Worm (Caenorhabditis elegans) whole organism, L4/young adult: ENCODE data around the gene C17H11.4.
A peak's percentile ranks its signal among the peaks of the same experiment; 100 is the strongest.

Experiments used
- W03F9.2 ChIP-seq: fragments of 150-350 bp; optimal IDR thresholded peaks from 2 replicates; lab custom pipeline; 2014; ENCODE audit warnings: missing biosample characterization, missing genetic modification characterization
- dao-5 ChIP-seq: sonication (generic microtip); optimal IDR thresholded peaks from 2 replicates; lab custom pipeline; 2016; ENCODE audit warnings: missing genotype, missing genetic modification characterization, moderate library complexity, missing compliant biosample characterization
- him-1 ChIP-seq: sonication (generic microtip); optimal IDR thresholded peaks from 2 replicates; lab custom pipeline; 2016; ENCODE audit warnings: missing genotype, missing genetic modification reagents, missing genetic modification characterization, missing compliant biosample characterization

The C17H11.4 gene

ce11 chrX:8193213-8193612 is 11.8 kb upstream of the C17H11.4 start:
- no peak for TF ChIP-seq him-1 (tag; lab: Kevin White, UChicago)
- TF ChIP-seq dao-5 (tag; lab: Kevin White, UChicago), result no peak
- no peak for TF ChIP-seq W03F9.2 (tag; lab: Kevin White, UChicago)

ce11 chrX:8185037-8185436 is 3.6 kb upstream of the C17H11.4 start, which contains the start of gene C17H11.5:
Gene C17H11.5, minus strand, starts transcription at chrX:8185137.
- TF ChIP-seq him-1 (tag; lab: Kevin White, UChicago) (no peak), W03F9.2 (tag; lab: Kevin White, UChicago) (no peak)

DNA sequence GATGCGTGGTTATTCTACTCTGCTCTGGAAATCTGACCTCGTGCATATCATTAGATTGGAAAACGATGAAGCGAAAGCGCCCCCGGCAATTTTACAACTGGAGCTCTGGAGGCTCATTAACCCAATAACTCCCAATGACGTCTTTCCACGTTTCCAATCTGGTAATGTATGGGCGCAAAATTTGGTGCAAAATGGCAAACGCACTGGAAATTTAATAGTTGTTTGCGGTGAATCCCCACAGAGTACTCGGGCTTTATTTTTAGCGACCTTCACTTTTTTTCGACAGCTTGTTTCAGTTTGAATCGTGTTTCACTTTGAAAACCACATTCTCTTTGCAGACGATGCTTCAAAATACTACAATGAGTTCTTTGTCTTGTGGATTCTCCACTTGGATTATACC is 7.8 kb downstream of the C17H11.4 start, which contains the start of gene C17H11.1:
Gene C17H11.1 (plus strand): TSS at position 301 of the 400 bp plus-strand sequence.
- TF ChIP-seq W03F9.2 (tag; lab: Kevin White, UChicago) (no peak), dao-5 (tag; lab: Kevin White, UChicago) (no peak), him-1 (tag; lab: Kevin White, UChicago) (no peak)

ce11 chrX:8169534-8169933 is 11.9 kb downstream of the C17H11.4 start, which contains the start of gene C17H11.2:
Gene C17H11.2, plus strand, starts transcription at chrX:8169930.
- TF ChIP-seq dao-5 (tag; lab: Kevin White, UChicago), result no peak

ce11 chrX:8163555-8163954 is 17.9 kb downstream of the C17H11.4 start:
- TF ChIP-seq W03F9.2 (tag; lab: Kevin White, UChicago) (no peak), him-1 (tag; lab: Kevin White, UChicago) (peak; percentile 77)

ce11 chrX:8162793-8163192 is 18.6 kb downstream of the C17H11.4 start, which contains the start of gene F22F1.3:
Gene F22F1.3, minus strand, starts transcription at chrX:8163073.
- TF ChIP-seq him-1 (tag; lab: Kevin White, UChicago), result no peak
- TF ChIP-seq dao-5 (tag; lab: Kevin White, UChicago), result no peak
- no peak for TF ChIP-seq W03F9.2 (tag; lab: Kevin White, UChicago)

DNA sequence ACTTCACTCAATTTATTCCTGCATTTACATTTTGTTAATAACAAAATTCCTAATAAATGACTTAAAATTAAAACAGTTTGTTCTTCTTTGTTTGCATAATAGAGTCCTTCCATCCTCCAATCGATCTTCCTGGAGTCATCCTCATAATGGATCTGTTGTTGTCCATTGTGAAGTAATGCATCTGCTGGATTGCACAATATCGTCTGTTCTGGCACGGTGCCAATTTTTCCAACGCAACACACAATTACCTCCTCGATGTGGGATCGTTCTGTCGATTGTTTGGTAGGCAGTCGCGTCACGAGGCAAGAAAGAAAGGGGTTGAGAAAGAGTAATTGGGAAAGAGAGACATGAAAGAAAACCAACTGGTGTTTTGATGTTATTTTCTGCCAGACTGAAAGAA is 21.4 kb downstream of the C17H11.4 start:
- TF ChIP-seq dao-5 (tag; lab: Kevin White, UChicago), result no peak
- no peak for TF ChIP-seq W03F9.2 (tag; lab: Kevin White, UChicago)
- TF ChIP-seq him-1 (tag; lab: Kevin White, UChicago), result no peak

DNA sequence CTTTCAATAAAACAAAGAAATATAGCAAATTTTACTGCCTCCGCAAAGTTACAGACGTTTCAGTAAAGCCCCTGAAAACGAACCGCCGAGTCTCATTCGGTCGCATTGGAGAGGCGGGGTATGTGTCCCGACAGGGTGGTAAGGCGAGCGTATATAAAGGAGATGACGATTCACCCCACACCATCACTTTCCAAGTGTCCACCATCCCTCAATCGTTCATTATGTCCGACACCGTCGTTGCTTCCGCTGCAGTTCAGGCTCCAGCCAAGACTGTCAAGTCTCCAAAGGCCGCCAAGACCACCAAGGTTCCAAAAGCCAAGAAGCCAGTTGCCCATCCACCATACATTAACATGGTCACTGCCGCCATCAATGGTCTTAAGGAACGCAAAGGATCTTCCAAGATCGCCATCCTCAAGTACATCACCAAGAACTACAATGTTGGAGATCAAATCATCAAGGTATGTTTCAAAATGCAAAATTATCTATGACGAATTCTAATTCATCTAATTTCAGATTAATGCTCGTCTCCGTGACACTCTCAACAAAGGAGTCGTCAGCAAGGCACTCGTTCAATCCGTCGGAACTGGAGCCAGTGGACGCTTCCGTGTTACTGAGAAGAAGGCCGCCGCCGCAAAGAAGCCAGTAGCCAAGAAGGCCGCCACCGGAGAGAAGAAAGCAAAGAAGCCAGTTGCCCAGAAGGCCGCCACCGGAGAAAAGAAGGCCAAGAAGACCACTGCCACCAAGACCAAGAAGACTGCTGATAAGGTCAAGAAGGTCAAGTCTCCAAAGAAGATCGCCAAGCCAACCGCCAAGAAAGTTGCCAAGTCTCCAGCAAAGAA is 22.2 kb downstream of the C17H11.4 start, which contains the start of gene hil-3:
Gene hil-3 (plus strand): TSS at position 195 of the 839 bp plus-strand sequence.
- TF ChIP-seq dao-5 (tag; lab: Kevin White, UChicago) (no peak), W03F9.2 (tag; lab: Kevin White, UChicago) (no peak), him-1 (tag; lab: Kevin White, UChicago) (no peak)

ce11 chrX:8157132-8157531 is 24.3 kb downstream of the C17H11.4 start:
- no peak for TF ChIP-seq W03F9.2 (tag; lab: Kevin White, UChicago)

DNA sequence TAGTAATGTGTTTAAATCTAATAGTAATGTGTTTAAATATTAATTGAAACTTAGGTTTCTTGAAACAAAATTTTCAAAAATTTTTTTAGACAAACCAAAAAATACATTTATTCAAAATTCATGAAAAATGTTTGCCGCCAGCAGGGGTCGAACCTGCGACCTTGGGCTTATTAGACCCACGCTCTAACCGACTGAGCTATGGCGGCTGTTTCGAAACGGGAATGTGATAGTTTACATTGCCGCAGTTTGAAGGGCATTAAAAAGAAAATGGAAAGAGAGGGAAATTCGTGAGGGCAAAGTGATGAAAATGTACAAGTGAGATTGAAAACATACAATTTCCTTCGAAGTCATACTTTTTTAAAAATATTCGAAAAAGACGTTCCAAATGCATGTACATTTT is 24.9 kb downstream of the C17H11.4 start:
- TF ChIP-seq W03F9.2 (tag; lab: Kevin White, UChicago), result peak; percentile 22
- no peak for TF ChIP-seq him-1 (tag; lab: Kevin White, UChicago)
- no peak for TF ChIP-seq dao-5 (tag; lab: Kevin White, UChicago)

- TF ChIP-seq him-1 (tag; lab: Kevin White, UChicago) (no peak), W03F9.2 (tag; lab: Kevin White, UChicago) (no peak), dao-5 (tag; lab: Kevin White, UChicago) (no peak)
Observed at ce11 chrX:8155969-8156368, 25.5 kb downstream of the C17H11.4 start.

DNA sequence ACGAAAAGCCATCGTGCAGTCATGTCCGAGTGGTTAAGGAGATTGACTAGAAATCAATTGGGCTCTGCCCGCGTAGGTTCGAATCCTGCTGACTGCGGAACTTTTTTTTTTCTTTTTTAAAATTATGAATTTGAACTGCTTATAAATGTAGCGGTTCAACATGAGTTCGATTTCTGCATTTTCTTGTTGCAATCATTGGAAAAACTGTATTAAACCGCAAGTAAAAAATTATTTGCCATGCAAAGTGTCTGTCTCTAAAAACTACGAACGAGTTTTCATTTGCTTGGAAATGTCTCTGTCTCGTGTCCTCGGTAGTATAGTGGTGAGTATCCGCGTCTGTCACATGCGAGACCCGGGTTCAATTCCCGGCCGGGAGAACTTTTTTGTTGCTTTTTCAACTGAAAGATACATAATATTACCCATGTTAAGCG is 26.0 kb downstream of the C17H11.4 start:
- peak; percentile 30 for TF ChIP-seq dao-5 (tag; lab: Kevin White, UChicago)

- TF ChIP-seq him-1 (tag; lab: Kevin White, UChicago) (no peak), dao-5 (tag; lab: Kevin White, UChicago) (no peak), W03F9.2 (tag; lab: Kevin White, UChicago) (no peak)
Observed at ce11 chrX:8151409-8151808, 30.0 kb downstream of the C17H11.4 start.

ce11 chrX:8150621-8151020 is 30.8 kb downstream of the C17H11.4 start, which contains the start of gene F22F1.2:
Gene F22F1.2, minus strand, starts transcription at chrX:8150721.
- TF ChIP-seq dao-5 (tag; lab: Kevin White, UChicago) (no peak), W03F9.2 (tag; lab: Kevin White, UChicago) (no peak), him-1 (tag; lab: Kevin White, UChicago) (no peak)
